Worm (Caenorhabditis elegans) whole organism, L4/young adult: ENCODE data around the gene T25F10.1.

Experiments
- W03F9.2 ChIP-seq: fragments of 150-350 bp; optimal IDR thresholded peaks from 2 replicates; lab custom pipeline; 2014; ENCODE audit warnings: missing biosample characterization, missing genetic modification characterization
- dao-5 ChIP-seq: sonication (generic microtip); optimal IDR thresholded peaks from 2 replicates; lab custom pipeline; 2016; ENCODE audit warnings: missing genotype, missing genetic modification characterization, moderate library complexity, missing compliant biosample characterization
- him-1 ChIP-seq: sonication (generic microtip); optimal IDR thresholded peaks from 2 replicates; lab custom pipeline; 2016; ENCODE audit warnings: missing genotype, missing genetic modification reagents, missing genetic modification characterization, missing compliant biosample characterization

DNA sequence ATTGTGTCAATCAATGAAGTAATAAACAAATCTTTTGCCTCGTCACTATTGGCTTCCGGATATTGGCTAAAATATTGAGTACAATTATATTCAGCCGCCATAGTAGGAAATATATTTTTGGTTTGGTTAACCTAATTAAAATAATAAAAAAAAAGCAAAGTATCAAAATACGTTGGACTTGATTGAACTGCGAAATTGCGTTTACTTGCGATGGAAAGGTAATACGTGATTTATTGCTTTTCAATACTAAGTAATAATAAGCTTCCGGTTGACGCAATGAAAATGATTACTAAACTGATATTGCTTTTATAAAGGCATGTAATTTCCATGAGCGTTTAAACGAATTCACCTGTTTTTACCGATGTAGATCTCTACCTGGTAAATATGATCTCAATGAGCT is 31.3 kb downstream of the T25F10.1 start, which contains the start of gene dmsr-9:
- no peak for TF ChIP-seq dao-5 (tag; lab: Kevin White, UChicago)
- TF ChIP-seq W03F9.2 (tag; lab: Kevin White, UChicago) = no peak
- TF ChIP-seq him-1 (tag; lab: Kevin White, UChicago) = no peak
